Worm (Caenorhabditis elegans) whole organism, L1 larva: ENCODE results near the gene tag-329.
A peak's percentile ranks its signal among the peaks of the same experiment; 100 is the strongest.

ENCODE experiments used
- C04F5.9 ChIP-seq: sonication (generic microtip); optimal IDR thresholded peaks from 2 replicates; lab custom pipeline; 2016; ENCODE audit warnings: missing genetic modification characterization, missing compliant biosample characterization
- C34B4.2 ChIP-seq: sonication (generic microtip); optimal IDR thresholded peaks from 2 replicates; lab custom pipeline; 2017; ENCODE audit warnings: mild to moderate bottlenecking, missing genetic modification characterization, missing compliant biosample characterization
- blmp-1 ChIP-seq: fragments of 150-350 bp; optimal IDR thresholded peaks from 2 replicates; lab custom pipeline; 2014; ENCODE audit warnings: missing biosample characterization, missing genetic modification characterization
- ceh-63 ChIP-seq: fragments of 200-800 bp; sonication (Bioruptor generic); optimal IDR thresholded peaks from 2 replicates; lab custom pipeline; 2018; ENCODE audit warnings: mild to moderate bottlenecking, missing genetic modification characterization, missing compliant biosample characterization
- ceh-82 ChIP-seq, 3 experiments: fragments of 150-350 bp in 1 of 3; sonication (generic microtip) in 2 of 3; optimal IDR thresholded peaks; 2 replicates each; lab custom pipeline; 2014 to 2017; ENCODE audit warnings: missing biosample characterization in 3 of 3, missing genetic modification characterization in 3 of 3
- ceh-88 ChIP-seq: fragments of 200-800 bp; sonication (Bioruptor generic); IDR thresholded peaks from 2 replicates; pipeline ENCODE4 v1.3.6; 2022; ENCODE audit warnings: missing genetic modification characterization, missing compliant biosample characterization
- ceh-90 ChIP-seq: sonication (generic microtip); optimal IDR thresholded peaks from 2 replicates; lab custom pipeline; 2016; ENCODE audit warnings: missing genetic modification characterization, missing compliant biosample characterization
- dpl-1 ChIP-seq, 3 experiments: fragments of 150-350 bp in 2 of 3; sonication (generic microtip) in 1 of 3; optimal IDR thresholded peaks; 2 replicates each; lab custom pipeline; 2014 to 2017; ENCODE audit warnings: missing biosample characterization in 3 of 3, missing genetic modification characterization in 3 of 3, missing genetic modification reagents in 3 of 3
- dsc-1 ChIP-seq: sonication (generic microtip); optimal IDR thresholded peaks from 2 replicates; lab custom pipeline; 2016; ENCODE audit warnings: mild to moderate bottlenecking, missing genetic modification characterization, missing compliant biosample characterization
- efl-1 ChIP-seq, 4 experiments: fragments of 150-350 bp; optimal IDR thresholded peaks in 3 of 4; peaks in 1 of 4; 1 replicate in 1 of 4; 2 replicates in 3 of 4; lab custom pipeline; 2014; ENCODE audit warnings: missing biosample characterization in 2 of 4, missing genetic modification characterization in 2 of 4, missing genetic modification reagents in 2 of 4
- efl-3 ChIP-seq: fragments of 200-800 bp; sonication (Bioruptor generic); optimal IDR thresholded peaks from 2 replicates; lab custom pipeline; 2018; ENCODE audit warnings: mild to moderate bottlenecking, missing genetic modification characterization, missing compliant biosample characterization
- egl-13 ChIP-seq: sonication (generic microtip); optimal IDR thresholded peaks from 2 replicates; lab custom pipeline; 2016; ENCODE audit warnings: missing genotype, missing genetic modification reagents, missing genetic modification characterization, missing compliant biosample characterization
- egl-27 ChIP-seq, 2 experiments: fragments of 150-350 bp in 1 of 2; sonication (generic microtip); optimal IDR thresholded peaks; 3 replicates each; lab custom pipeline; 2017 to 2018; ENCODE audit warnings: missing biosample characterization in 2 of 2, missing genetic modification characterization in 2 of 2, missing genetic modification reagents in 2 of 2
- elt-3 ChIP-seq, 6 experiments: fragments of 150-350 bp in 1 of 6; sonication (generic microtip); optimal IDR thresholded peaks; 2 replicates each; lab custom pipeline; 2017 to 2018; ENCODE audit warnings: missing biosample characterization in 6 of 6, missing genetic modification characterization in 6 of 6, inconsistent platforms in 1 of 6
- ets-5 ChIP-seq: fragments of 200-800 bp; sonication (Bioruptor generic); IDR thresholded peaks from 2 replicates; pipeline ENCODE4 v1.3.6; 2022; ENCODE audit warnings: missing genetic modification characterization, missing compliant biosample characterization
- fkh-10 ChIP-seq: sonication (generic microtip); optimal IDR thresholded peaks from 2 replicates; lab custom pipeline; 2017; ENCODE audit warnings: missing biosample characterization, missing genetic modification reagents, missing genetic modification characterization
- fkh-8 ChIP-seq: sonication (generic microtip); optimal IDR thresholded peaks from 2 replicates; lab custom pipeline; 2016; ENCODE audit warnings: mild to moderate bottlenecking, missing genetic modification characterization, missing compliant biosample characterization
- fos-1 ChIP-seq: fragments of 150-350 bp; optimal IDR thresholded peaks from 2 replicates; lab custom pipeline; 2014; ENCODE audit warnings: missing biosample characterization, missing genetic modification characterization
- grh-1 ChIP-seq: fragments of 200-800 bp; sonication (Bioruptor generic); IDR thresholded peaks from 2 replicates; pipeline ENCODE4 v1.3.6; 2022; ENCODE audit warnings: missing genetic modification reagents, missing genetic modification characterization, missing compliant biosample characterization
- hlh-17 ChIP-seq: fragments of 200-800 bp; sonication (Bioruptor generic); optimal IDR thresholded peaks from 2 replicates; lab custom pipeline; 2018; ENCODE audit warnings: missing genetic modification characterization, mild to moderate bottlenecking, missing compliant biosample characterization, moderate library complexity, borderline replicate concordance
- irx-1 ChIP-seq: sonication (generic microtip); optimal IDR thresholded peaks from 2 replicates; lab custom pipeline; 2016; ENCODE audit warnings: missing genetic modification characterization, missing compliant biosample characterization
- isw-1 ChIP-seq: fragments of 200-800 bp; sonication (Bioruptor generic); IDR thresholded peaks from 2 replicates; pipeline ENCODE4 v1.3.6; 2022; ENCODE audit warnings: missing genetic modification characterization, missing compliant biosample characterization
- lin-15B ChIP-seq: fragments of 150-350 bp; sonication (generic microtip); optimal IDR thresholded peaks from 3 replicates; lab custom pipeline; 2014; ENCODE audit warnings: missing biosample characterization, missing genetic modification characterization
- lin-35 ChIP-seq, 2 experiments: fragments of 150-350 bp; optimal IDR thresholded peaks; 2 replicates each; lab custom pipeline; 2014; ENCODE audit warnings: missing biosample characterization in 2 of 2, missing genetic modification characterization in 2 of 2, missing genetic modification reagents in 2 of 2
- lir-3 ChIP-seq: sonication (generic microtip); optimal IDR thresholded peaks from 2 replicates; lab custom pipeline; 2016; ENCODE audit warnings: mild to moderate bottlenecking, missing genetic modification characterization, moderate library complexity, missing compliant biosample characterization; ENCODE audit not compliant: poor library complexity
- lsy-2 ChIP-seq, 2 experiments: fragments of 150-350 bp; optimal IDR thresholded peaks; 2 replicates each; lab custom pipeline; 2014; ENCODE audit warnings: missing biosample characterization in 2 of 2, missing genetic modification characterization in 2 of 2
- mef-2 ChIP-seq: fragments of 150-350 bp; optimal IDR thresholded peaks from 2 replicates; lab custom pipeline; 2014; ENCODE audit warnings: missing biosample characterization, missing genetic modification characterization
- mep-1 ChIP-seq: fragments of 150-350 bp; optimal IDR thresholded peaks from 2 replicates; lab custom pipeline; 2014; ENCODE audit warnings: missing biosample characterization, missing genetic modification characterization
- nhr-11 ChIP-seq: fragments of 150-350 bp; optimal IDR thresholded peaks from 2 replicates; lab custom pipeline; 2014; ENCODE audit warnings: missing biosample characterization, missing genetic modification characterization
- nhr-12 ChIP-seq: sonication (generic microtip); optimal IDR thresholded peaks from 2 replicates; lab custom pipeline; 2017; ENCODE audit warnings: missing biosample characterization, missing genetic modification characterization
- nhr-19 ChIP-seq: fragments of 200-800 bp; sonication (Bioruptor generic); conservative IDR thresholded peaks from 2 replicates; pipeline ENCODE4 v1.3.6; 2022; ENCODE audit warnings: missing genetic modification characterization, missing compliant biosample characterization
- nhr-237 ChIP-seq: fragments of 150-350 bp; optimal IDR thresholded peaks from 2 replicates; lab custom pipeline; 2014; ENCODE audit warnings: missing biosample characterization, missing genetic modification characterization
- nhr-28 ChIP-seq: fragments of 150-350 bp; optimal IDR thresholded peaks from 2 replicates; lab custom pipeline; 2014; ENCODE audit warnings: missing biosample characterization, missing genetic modification characterization
- nhr-47 ChIP-seq: sonication (generic microtip); optimal IDR thresholded peaks from 2 replicates; lab custom pipeline; 2016; ENCODE audit warnings: mild to moderate bottlenecking, missing genetic modification characterization, moderate library complexity, missing compliant biosample characterization
- nhr-76 ChIP-seq: sonication (generic microtip); optimal IDR thresholded peaks from 2 replicates; lab custom pipeline; 2017; ENCODE audit warnings: missing biosample characterization, missing genetic modification characterization
- nhr-77 ChIP-seq: fragments of 150-350 bp; optimal IDR thresholded peaks from 2 replicates; lab custom pipeline; 2014; ENCODE audit warnings: missing biosample characterization, missing genetic modification characterization
- nhr-84 ChIP-seq: sonication (generic microtip); optimal IDR thresholded peaks from 2 replicates; lab custom pipeline; 2017; ENCODE audit warnings: missing biosample characterization, missing genetic modification characterization
- nhr-85 ChIP-seq: sonication (generic microtip); peaks from one replicate; lab custom pipeline; 2016; ENCODE audit warnings: missing genetic modification characterization, inconsistent platforms, missing compliant biosample characterization
- nhr-90 ChIP-seq: sonication (generic microtip); optimal IDR thresholded peaks from 2 replicates; lab custom pipeline; 2016; ENCODE audit warnings: mild to moderate bottlenecking, missing genetic modification characterization, missing compliant biosample characterization; ENCODE audit not compliant: poor library complexity
- pag-3 ChIP-seq: sonication (generic microtip); optimal IDR thresholded peaks from 2 replicates; lab custom pipeline; 2017; ENCODE audit warnings: missing genetic modification characterization, mild to moderate bottlenecking, missing compliant biosample characterization, antibody characterized with exemption, borderline replicate concordance; ENCODE audit not compliant: insufficient read depth
- pax-3 ChIP-seq: fragments of 200-800 bp; sonication (Bioruptor generic); optimal IDR thresholded peaks from 2 replicates; lab custom pipeline; 2018; ENCODE audit warnings: mild to moderate bottlenecking, missing genetic modification characterization, moderate library complexity, missing compliant biosample characterization
- rnt-1 ChIP-seq: sonication (generic microtip); optimal IDR thresholded peaks from 2 replicates; lab custom pipeline; 2016; ENCODE audit warnings: mild to moderate bottlenecking, missing genetic modification characterization, moderate library complexity, missing compliant biosample characterization
- snu-23 ChIP-seq: sonication (generic microtip); optimal IDR thresholded peaks from 2 replicates; lab custom pipeline; 2016; ENCODE audit warnings: missing genetic modification characterization, missing compliant biosample characterization
- sox-4 ChIP-seq: sonication (generic microtip); optimal IDR thresholded peaks from 2 replicates; lab custom pipeline; 2016; ENCODE audit warnings: missing genetic modification characterization, missing compliant biosample characterization
- swsn-7 ChIP-seq: sonication (generic microtip); optimal IDR thresholded peaks from 2 replicates; lab custom pipeline; 2016; ENCODE audit warnings: missing genetic modification characterization, missing compliant biosample characterization
- tbx-2 ChIP-seq: sonication (generic microtip); optimal IDR thresholded peaks from 2 replicates; lab custom pipeline; 2016; ENCODE audit warnings: missing genetic modification characterization, missing compliant biosample characterization
- tlp-1 ChIP-seq: fragments of 150-350 bp; optimal IDR thresholded peaks from 2 replicates; lab custom pipeline; 2014; ENCODE audit warnings: missing biosample characterization, missing genetic modification characterization
- unc-130 ChIP-seq: fragments of 150-350 bp; optimal IDR thresholded peaks from 2 replicates; lab custom pipeline; 2017; ENCODE audit warnings: missing biosample characterization, missing genetic modification characterization, inconsistent platforms
- unc-30 ChIP-seq: sonication (generic microtip); optimal IDR thresholded peaks from 2 replicates; lab custom pipeline; 2017; ENCODE audit warnings: missing biosample characterization, missing genetic modification characterization
- unc-86 ChIP-seq: sonication (generic microtip); optimal IDR thresholded peaks from 2 replicates; lab custom pipeline; 2016; ENCODE audit warnings: missing genetic modification characterization, missing compliant biosample characterization
- zag-1 ChIP-seq: fragments of 150-350 bp; optimal IDR thresholded peaks from 2 replicates; lab custom pipeline; 2014; ENCODE audit warnings: missing biosample characterization, missing genetic modification characterization
- zip-4 ChIP-seq: fragments of 200-800 bp; sonication (Bioruptor generic); optimal IDR thresholded peaks from 2 replicates; lab custom pipeline; 2018; ENCODE audit warnings: mild to moderate bottlenecking, missing genetic modification characterization, moderate library complexity, missing compliant biosample characterization
- ztf-11 ChIP-seq, 2 experiments: sonication (generic microtip); optimal IDR thresholded peaks; 2 replicates each; lab custom pipeline; 2016 to 2017; ENCODE audit warnings: missing genetic modification characterization in 2 of 2, missing biosample characterization in 1 of 2, missing compliant biosample characterization in 1 of 2

tag-329 gene

ce11 chrV:9513590-9513989 lies 21.1 kb upstream of the tag-329 start, which contains the start of gene eif-2Bdelta:
TSS of gene eif-2Bdelta (plus strand) at chrV:9513824.
- TF ChIP-seq lir-3 (tag; lab: Kevin White, UChicago) = no peak
- peak; percentile 49 to 76 for TF ChIP-seq lin-35 (GFP tag; optimal IDR thresholded peaks at IDR 0.05; lab: Kevin White, UChicago)
- no peak for TF ChIP-seq ceh-88
- TF ChIP-seq hlh-17 (GFP tag; lab: Kevin White, UChicago) = no peak
- TF ChIP-seq rnt-1 (tag; lab: Kevin White, UChicago) = peak; percentile 76
- TF ChIP-seq dsc-1 = peak; percentile 78
- no peak for TF ChIP-seq fos-1 (tag; lab: Kevin White, UChicago)
- no peak for TF ChIP-seq ztf-11 (tag; optimal IDR thresholded peaks at IDR 0.05; lab: Kevin White, UChicago)
- no peak for TF ChIP-seq pax-3 (tag; lab: Kevin White, UChicago)
- no peak for TF ChIP-seq nhr-84 (tag; lab: Kevin White, UChicago)
- no peak for TF ChIP-seq nhr-77 (tag; lab: Kevin White, UChicago)
- TF ChIP-seq nhr-19 (GFP tag; lab: Robert Waterston, UW) = peak; percentile 67
- peak; percentile 75 for TF ChIP-seq tbx-2 (tag; lab: Kevin White, UChicago)
- TF ChIP-seq sox-4 = peak; percentile 63
- TF ChIP-seq fkh-10 (GFP tag; lab: Kevin White, UChicago) = no peak
- no peak for TF ChIP-seq nhr-28 (tag; lab: Kevin White, UChicago)
- TF ChIP-seq ceh-90 = peak; percentile 9
- no peak for TF ChIP-seq lin-15B (tag; lab: Kevin White, UChicago)
- no peak for TF ChIP-seq fkh-8 (tag; lab: Kevin White, UChicago)
- peak; percentile 51 to 73 for TF ChIP-seq efl-1 (optimal IDR thresholded peaks at IDR 0.05; lab: Kevin White, UChicago)
- peak; percentile 68 to 96 for TF ChIP-seq efl-1 (GFP tag; optimal IDR thresholded peaks at IDR 0.05 in 1 of 2; lab: Kevin White, UChicago)
- no peak for TF ChIP-seq unc-30 (tag; lab: Kevin White, UChicago)
- TF ChIP-seq blmp-1 = peak; percentile 52
- TF ChIP-seq elt-3 (tag; optimal IDR thresholded peaks at IDR 0.05; lab: Kevin White, UChicago) = peak in 1 of 6 experiments; percentile 2
- peak; percentile 76 for TF ChIP-seq irx-1
- TF ChIP-seq grh-1 (GFP tag; lab: Robert Waterston, UW) = no peak
- peak; percentile 57 to 76 (median 71) for TF ChIP-seq dpl-1 (GFP tag; optimal IDR thresholded peaks at IDR 0.05; lab: Kevin White, UChicago)
- no peak for TF ChIP-seq ceh-63 (GFP tag; lab: Kevin White, UChicago)
- TF ChIP-seq unc-130 (tag; lab: Kevin White, UChicago) = no peak
- peak; percentile 79 for TF ChIP-seq snu-23
- TF ChIP-seq pag-3 (tag; lab: Kevin White, UChicago) = no peak
- TF ChIP-seq ceh-82 (tag; optimal IDR thresholded peaks at IDR 0.05; lab: Kevin White, UChicago) = peak; percentile 20 to 45 (median 45)
- TF ChIP-seq nhr-11 (tag; lab: Kevin White, UChicago) = no peak
- TF ChIP-seq C04F5.9 (tag; lab: Kevin White, UChicago) = peak; percentile 15
- TF ChIP-seq mef-2 = no peak
- TF ChIP-seq nhr-85 (tag; lab: Kevin White, UChicago) = peak; percentile 80
- TF ChIP-seq lsy-2 (tag; optimal IDR thresholded peaks at IDR 0.05; lab: Kevin White, UChicago) = peak; percentile 71 to 84
- no peak for TF ChIP-seq efl-3
- TF ChIP-seq egl-27 (tag; optimal IDR thresholded peaks at IDR 0.05; lab: Kevin White, UChicago) = no peak
- TF ChIP-seq nhr-90 (tag; lab: Kevin White, UChicago) = peak; percentile 74
- peak; percentile 45 for TF ChIP-seq egl-13
- TF ChIP-seq swsn-7 (tag; lab: Kevin White, UChicago) = peak; percentile 76
- no peak for TF ChIP-seq C34B4.2 (tag; lab: Kevin White, UChicago)
- TF ChIP-seq nhr-47 (tag; lab: Kevin White, UChicago) = peak; percentile 79
- no peak for TF ChIP-seq ets-5
- TF ChIP-seq nhr-237 (tag; lab: Kevin White, UChicago) = no peak
- TF ChIP-seq mep-1 (tag; lab: Kevin White, UChicago) = peak; percentile 90
- TF ChIP-seq zip-4 (GFP tag; lab: Kevin White, UChicago) = peak; percentile 27
- TF ChIP-seq unc-86 (tag; lab: Kevin White, UChicago) = peak; percentile 59
- no peak for TF ChIP-seq nhr-76 (tag; lab: Kevin White, UChicago)
- TF ChIP-seq nhr-12 = no peak
- TF ChIP-seq zag-1 (tag; lab: Kevin White, UChicago) = no peak
- TF ChIP-seq isw-1 (GFP tag; lab: Robert Waterston, UW) = peak; percentile 59
- TF ChIP-seq tlp-1 (tag; lab: Kevin White, UChicago) = no peak
